Fruit fly (Drosophila melanogaster) whole organism, prepupa: Measurements from ENCODE around the gene CG14434.

ENCODE experiments used
- Blimp-1 ChIP-seq: fragments of 200-800 bp; sonication (Bioruptor generic); optimal IDR thresholded peaks from 3 replicates; lab custom pipeline; 2017; ENCODE audit warnings: missing biosample characterization, missing genetic modification characterization, mild to moderate bottlenecking, moderate library complexity, missing genetic modification reagents
- CG11294 ChIP-seq: fragments of 200-800 bp; sonication (Bioruptor generic); IDR thresholded peaks from 2 replicates; pipeline ENCODE4 v1.3.6; 2022; ENCODE audit warnings: missing biosample characterization, missing genetic modification characterization
- CG6792 ChIP-seq: fragments of 200-800 bp; sonication (Bioruptor generic); optimal IDR thresholded peaks from 3 replicates; lab custom pipeline; 2016; ENCODE audit warnings: missing biosample characterization, missing genetic modification characterization
- CG6808 ChIP-seq: fragments of 200-800 bp; sonication (Bioruptor generic); optimal IDR thresholded peaks from 3 replicates; lab custom pipeline; 2017; ENCODE audit warnings: missing biosample characterization, missing genetic modification characterization, mild to moderate bottlenecking, moderate library complexity, missing genetic modification reagents
- CG8319 ChIP-seq: fragments of 200-800 bp; sonication (Bioruptor generic); optimal IDR thresholded peaks from 3 replicates; lab custom pipeline; 2016; ENCODE audit warnings: missing biosample characterization, missing genetic modification characterization
- Gug ChIP-seq: fragments of 200-800 bp; sonication (Bioruptor generic); IDR thresholded peaks from 2 replicates; pipeline ENCODE4 v1.3.6; 2022; ENCODE audit warnings: missing biosample characterization, missing genetic modification characterization
- Hr38 ChIP-seq: sonication (Bioruptor generic); optimal IDR thresholded peaks from 2 replicates; lab custom pipeline; 2016; ENCODE audit warnings: missing biosample characterization, missing genetic modification characterization
- Hr39 ChIP-seq: fragments of 200-800 bp; sonication (Bioruptor generic); optimal IDR thresholded peaks from 2 replicates; lab custom pipeline; 2016; ENCODE audit warnings: missing biosample characterization, missing genetic modification characterization
- Hr4 ChIP-seq: fragments of 200-800 bp; sonication (Bioruptor generic); optimal IDR thresholded peaks from 3 replicates; lab custom pipeline; 2016; ENCODE audit warnings: missing biosample characterization, missing genetic modification characterization
- Lpt ChIP-seq: fragments of 200-800 bp; sonication (Bioruptor generic); optimal IDR thresholded peaks from 3 replicates; lab custom pipeline; 2016; ENCODE audit warnings: missing biosample characterization, missing genetic modification characterization
- cyc ChIP-seq: fragments of 200-800 bp; sonication (Bioruptor generic); optimal IDR thresholded peaks from 3 replicates; lab custom pipeline; 2016; ENCODE audit warnings: missing biosample characterization, missing genetic modification characterization
- fd59A ChIP-seq: fragments of 200-800 bp; sonication (Bioruptor generic); optimal IDR thresholded peaks from 2 replicates; lab custom pipeline; 2017; ENCODE audit warnings: missing biosample characterization, mild to moderate bottlenecking, missing genetic modification characterization, missing genetic modification reagents
- fd85E ChIP-seq: fragments of 200-800 bp; sonication (Bioruptor generic); optimal IDR thresholded peaks from 3 replicates; lab custom pipeline; 2016; ENCODE audit warnings: missing biosample characterization, missing genetic modification characterization
- svp ChIP-seq: fragments of 200-800 bp; sonication (Bioruptor generic); peaks from one replicate; lab custom pipeline; 2016; ENCODE audit warnings: missing biosample characterization, missing genetic modification characterization

dm6 chrX:6859245-6859644 is 7.7 kb downstream of the CG14434 start:
- TF ChIP-seq cyc (GFP tag; lab: Kevin White, UChicago) (no peak), Lpt (GFP tag; lab: Kevin White, UChicago) (no peak), Hr4 (GFP tag; lab: Kevin White, UChicago) (no peak), fd85E (GFP tag; lab: Kevin White, UChicago) (no peak), Hr38 (GFP tag; lab: Kevin White, UChicago) (no peak), Blimp-1 (GFP tag; lab: Kevin White, UChicago) (no peak), Hr39 (GFP tag; lab: Kevin White, UChicago) (no peak), CG6808 (GFP tag; lab: Kevin White, UChicago) (no peak), CG8319 (GFP tag; lab: Kevin White, UChicago) (no peak), Gug (GFP tag; lab: Robert Waterston, UW) (no peak), CG6792 (GFP tag; lab: Kevin White, UChicago) (no peak), svp (no peak), fd59A (GFP tag; lab: Kevin White, UChicago) (no peak), CG11294 (GFP tag; lab: Robert Waterston, UW) (no peak)
